Fruit fly (Drosophila melanogaster) whole organism, embryonic: ENCODE results near the gene CG17781.

Experiments used
- Antp ChIP-seq: fragments of 200-800 bp; sonication (Bioruptor generic); optimal IDR thresholded peaks from 3 replicates; lab custom pipeline; 2016; ENCODE audit warnings: missing biosample characterization, missing genetic modification characterization
- Atf6 ChIP-seq: fragments of 200-800 bp; sonication (Bioruptor generic); IDR thresholded peaks from 2 replicates; pipeline ENCODE4 v1.3.6; 2022; ENCODE audit warnings: missing biosample characterization, missing genetic modification characterization
- B-H1 ChIP-seq: fragments of 200-800 bp; sonication (Bioruptor generic); IDR thresholded peaks from 3 replicates; pipeline ENCODE4 v1.3.6; 2022; ENCODE audit warnings: missing biosample characterization, missing genetic modification characterization
- Bgb ChIP-seq: fragments of 200-800 bp; sonication (Bioruptor generic); IDR thresholded peaks from 2 replicates; pipeline ENCODE4 v1.3.6; 2022; ENCODE audit warnings: missing biosample characterization, missing genetic modification characterization; ENCODE audit not compliant: partially characterized antibody
- BtbVII ChIP-seq: fragments of 200-800 bp; sonication (Bioruptor generic); optimal IDR thresholded peaks from 3 replicates; lab custom pipeline; 2017; ENCODE audit warnings: missing biosample characterization, mild to moderate bottlenecking, missing genetic modification characterization
- CG10274 ChIP-seq: fragments of 200-800 bp; sonication (Bioruptor generic); optimal IDR thresholded peaks from 3 replicates; lab custom pipeline; 2017; ENCODE audit warnings: missing biosample characterization, mild to moderate bottlenecking, missing genetic modification characterization
- CG12071 ChIP-seq: fragments of 200-800 bp; sonication (Bioruptor generic); optimal IDR thresholded peaks from 3 replicates; lab custom pipeline; 2018; ENCODE audit warnings: missing biosample characterization, mild to moderate bottlenecking, missing genetic modification characterization
- CG12219 ChIP-seq: fragments of 200-800 bp; sonication (Bioruptor generic); optimal IDR thresholded peaks from 3 replicates; lab custom pipeline; 2018; ENCODE audit warnings: missing biosample characterization, mild to moderate bottlenecking, missing genetic modification characterization
- CG12391 ChIP-seq: fragments of 200-800 bp; sonication (Bioruptor generic); optimal IDR thresholded peaks from 3 replicates; lab custom pipeline; 2018; ENCODE audit warnings: missing biosample characterization, mild to moderate bottlenecking, missing genetic modification characterization, moderate library complexity
- CG13775 ChIP-seq: fragments of 200-800 bp; sonication (Bioruptor generic); optimal IDR thresholded peaks from 3 replicates; lab custom pipeline; 2017; ENCODE audit warnings: missing biosample characterization, mild to moderate bottlenecking, missing genetic modification characterization
- CG1529 ChIP-seq: fragments of 200-800 bp; sonication (Bioruptor generic); optimal IDR thresholded peaks from 3 replicates; lab custom pipeline; 2018; ENCODE audit warnings: missing biosample characterization, missing genetic modification characterization
- CG17385 ChIP-seq: fragments of 200-800 bp; sonication (Bioruptor generic); optimal IDR thresholded peaks from 3 replicates; lab custom pipeline; 2018; ENCODE audit warnings: missing biosample characterization, mild to moderate bottlenecking, missing genetic modification characterization
- CG17802 ChIP-seq: fragments of 200-800 bp; sonication (Bioruptor generic); optimal IDR thresholded peaks from 2 replicates; lab custom pipeline; 2018; ENCODE audit warnings: missing biosample characterization, mild to moderate bottlenecking, missing genetic modification characterization, moderate library complexity
- CG17912 ChIP-seq: fragments of 200-800 bp; sonication (Bioruptor generic); optimal IDR thresholded peaks from 2 replicates; lab custom pipeline; 2018; ENCODE audit warnings: missing biosample characterization, mild to moderate bottlenecking, missing genetic modification characterization
- CG1792 ChIP-seq: fragments of 200-800 bp; sonication (Bioruptor generic); optimal IDR thresholded peaks from 2 replicates; lab custom pipeline; 2016; ENCODE audit warnings: missing biosample characterization, missing genetic modification characterization
- CG18011 ChIP-seq: fragments of 200-800 bp; sonication (Bioruptor generic); optimal IDR thresholded peaks from 2 replicates; lab custom pipeline; 2017; ENCODE audit warnings: missing biosample characterization, missing genetic modification characterization, mild to moderate bottlenecking, moderate library complexity, missing genotype
- CG18262 ChIP-seq: fragments of 200-800 bp; optimal IDR thresholded peaks from 3 replicates; lab custom pipeline; 2019; ENCODE audit warnings: missing biosample characterization, mild to moderate bottlenecking, missing genetic modification characterization, moderate library complexity
- CG1832 ChIP-seq: fragments of 200-800 bp; sonication (Bioruptor generic); optimal IDR thresholded peaks from 2 replicates; lab custom pipeline; 2017; ENCODE audit warnings: missing biosample characterization, mild to moderate bottlenecking, missing genetic modification characterization, inconsistent platforms
- CG2120 ChIP-seq: fragments of 200-800 bp; sonication (Bioruptor generic); optimal IDR thresholded peaks from 3 replicates; lab custom pipeline; 2016; ENCODE audit warnings: missing biosample characterization, missing genetic modification characterization
- CG32532 ChIP-seq: fragments of 200-800 bp; sonication (Bioruptor generic); IDR thresholded peaks from 2 replicates; pipeline ENCODE4 v1.3.6; 2022; ENCODE audit warnings: missing biosample characterization, missing genetic modification characterization
- CG3281 ChIP-seq: fragments of 200-800 bp; sonication (Bioruptor generic); optimal IDR thresholded peaks from 3 replicates; lab custom pipeline; 2017; ENCODE audit warnings: missing biosample characterization, mild to moderate bottlenecking, missing genetic modification characterization
- CG4617 ChIP-seq: fragments of 200-800 bp; sonication (Bioruptor generic); optimal IDR thresholded peaks from 3 replicates; lab custom pipeline; 2016; ENCODE audit warnings: missing biosample characterization, missing genetic modification characterization, borderline replicate concordance
- CG5180 ChIP-seq: fragments of 200-800 bp; sonication (Bioruptor generic); optimal IDR thresholded peaks from 3 replicates; lab custom pipeline; 2017; ENCODE audit warnings: missing biosample characterization, missing genetic modification characterization, mild to moderate bottlenecking, moderate library complexity, missing genetic modification reagents
- CG6683 ChIP-seq: fragments of 200-800 bp; sonication (Bioruptor generic); optimal IDR thresholded peaks from 2 replicates; lab custom pipeline; 2017; ENCODE audit warnings: missing biosample characterization, mild to moderate bottlenecking, missing genetic modification characterization, missing genetic modification reagents
- CG7271 ChIP-seq: fragments of 200-800 bp; sonication (Bioruptor generic); optimal IDR thresholded peaks from 2 replicates; lab custom pipeline; 2018; ENCODE audit warnings: missing biosample characterization, mild to moderate bottlenecking, missing genetic modification characterization, moderate library complexity
- CG7839 ChIP-seq: fragments of 200-800 bp; sonication (Bioruptor generic); optimal IDR thresholded peaks from 3 replicates; lab custom pipeline; 2018; ENCODE audit warnings: missing biosample characterization, mild to moderate bottlenecking, missing genetic modification characterization, moderate library complexity
- Ets65A ChIP-seq: fragments of 200-800 bp; sonication (Bioruptor generic); peaks from one replicate; lab custom pipeline; 2016; ENCODE audit warnings: missing biosample characterization, missing genetic modification characterization
- Gsc ChIP-seq: fragments of 200-800 bp; sonication (Bioruptor generic); IDR thresholded peaks from 2 replicates; pipeline ENCODE4 v1.3.6; 2022; ENCODE audit warnings: missing biosample characterization, missing genetic modification characterization
- H15 ChIP-seq: fragments of 200-800 bp; sonication (Bioruptor generic); IDR thresholded peaks from 3 replicates; pipeline ENCODE4 v1.3.6; 2022; ENCODE audit warnings: missing biosample characterization, missing genetic modification characterization
- Med ChIP-seq: fragments of 200-800 bp; sonication (Bioruptor generic); peaks from one replicate; lab custom pipeline; 2016; ENCODE audit warnings: missing biosample characterization, missing genetic modification characterization, mild to moderate bottlenecking, inconsistent platforms, moderate library complexity
- NC2α ChIP-seq: fragments of 200-800 bp; sonication (Bioruptor generic); optimal IDR thresholded peaks from 2 replicates; lab custom pipeline; 2016; ENCODE audit warnings: missing biosample characterization, missing genetic modification characterization
- Neu2 ChIP-seq: fragments of 200-800 bp; sonication (Bioruptor generic); optimal IDR thresholded peaks from 3 replicates; lab custom pipeline; 2016; ENCODE audit warnings: missing biosample characterization, missing genetic modification characterization, borderline replicate concordance
- PHDP ChIP-seq: fragments of 200-800 bp; sonication (Bioruptor generic); optimal IDR thresholded peaks from 3 replicates; lab custom pipeline; 2018; ENCODE audit warnings: missing biosample characterization, mild to moderate bottlenecking, missing genetic modification characterization, moderate library complexity
- Tbp ChIP-seq: fragments of >200 bp; optimal IDR thresholded peaks from 2 replicates; lab custom pipeline; 2018; ENCODE audit warnings: missing biosample characterization, missing genetic modification characterization
- Trl ChIP-seq, 3 experiments: fragments of >200 bp in 2 of 3; fragments of 200-800 bp in 1 of 3; sonication (Bioruptor generic) in 1 of 3; optimal IDR thresholded peaks; 2 replicates in 1 of 3; 3 replicates in 2 of 3; lab custom pipeline; 2016 to 2017; ENCODE audit warnings: missing biosample characterization in 1 of 3, missing genetic modification characterization in 1 of 3
- ac ChIP-seq: fragments of 200-800 bp; sonication (Bioruptor generic); optimal IDR thresholded peaks from 3 replicates; lab custom pipeline; 2017; ENCODE audit warnings: missing biosample characterization, mild to moderate bottlenecking, missing genetic modification characterization
- chinmo ChIP-seq: fragments of 200-800 bp; sonication (Bioruptor generic); IDR thresholded peaks from 4 replicates; pipeline ENCODE4 v1.3.6; 2022; ENCODE audit warnings: missing biosample characterization, missing genetic modification characterization; ENCODE audit not compliant: partially characterized antibody
- croc ChIP-seq: fragments of 200-800 bp; sonication (Bioruptor generic); conservative IDR thresholded peaks from 3 replicates; pipeline ENCODE4 v1.3.6; 2022; ENCODE audit warnings: missing biosample characterization, missing genetic modification characterization
- crol ChIP-seq: fragments of 200-800 bp; sonication (Bioruptor generic); IDR thresholded peaks from 2 replicates; pipeline ENCODE4 v1.3.6; 2022; ENCODE audit warnings: missing biosample characterization, missing genetic modification characterization
- fd102C ChIP-seq: fragments of 200-800 bp; sonication (Bioruptor generic); optimal IDR thresholded peaks from 2 replicates; lab custom pipeline; 2018; ENCODE audit warnings: missing biosample characterization, mild to moderate bottlenecking, missing genetic modification characterization, moderate library complexity
- hkb ChIP-seq, 2 experiments: fragments of 200-800 bp in 1 of 2; fragments of >200 bp in 1 of 2; sonication (Bioruptor generic) in 1 of 2; IDR thresholded peaks in 1 of 2; optimal IDR thresholded peaks in 1 of 2; 2 replicates each; pipeline versions ENCODE4 v1.3.6 to Lab custom; 2017 to 2022; ENCODE audit warnings: missing biosample characterization in 1 of 2, missing genetic modification characterization in 1 of 2
- kah ChIP-seq: fragments of 200-800 bp; sonication (Bioruptor generic); optimal IDR thresholded peaks from 2 replicates; lab custom pipeline; 2018; ENCODE audit warnings: missing biosample characterization, mild to moderate bottlenecking, missing genetic modification characterization
- mirr ChIP-seq: fragments of 200-800 bp; sonication (Bioruptor generic); optimal IDR thresholded peaks from 3 replicates; lab custom pipeline; 2018; ENCODE audit warnings: missing biosample characterization, mild to moderate bottlenecking, missing genetic modification characterization
- onecut ChIP-seq: fragments of 200-800 bp; sonication (Bioruptor generic); IDR thresholded peaks from 2 replicates; pipeline ENCODE4 v1.3.6; 2022; ENCODE audit warnings: missing biosample characterization, missing genetic modification characterization
- row ChIP-seq: fragments of 200-800 bp; sonication (Bioruptor generic); IDR thresholded peaks from 3 replicates; pipeline ENCODE4 v1.3.6; 2022; ENCODE audit warnings: missing biosample characterization, missing genetic modification characterization
- run ChIP-seq: fragments of 200-800 bp; sonication (Bioruptor generic); optimal IDR thresholded peaks from 3 replicates; lab custom pipeline; 2018; ENCODE audit warnings: missing biosample characterization, mild to moderate bottlenecking, missing genetic modification characterization
- sd ChIP-seq: fragments of 200-800 bp; sonication (Bioruptor generic); optimal IDR thresholded peaks from 3 replicates; lab custom pipeline; 2018; ENCODE audit warnings: missing biosample characterization, mild to moderate bottlenecking, missing genetic modification characterization, moderate library complexity
- z ChIP-seq: fragments of 200-800 bp; sonication (Bioruptor generic); IDR thresholded peaks from 3 replicates; pipeline ENCODE4 v1.3.6; 2022; ENCODE audit warnings: missing biosample characterization, missing genetic modification characterization

The CG17781 gene

dm6 chr3R:24348420-24349190, 26.9 kb downstream of the CG17781 start, which contains the start of the genes CG5746 and CG6454 (continued):
- TF ChIP-seq hkb (optimal IDR thresholded peaks at IDR 0.05; lab: Kevin White, UChicago) (no peak), hkb (GFP tag; IDR thresholded peaks at IDR 0.05; lab: Robert Waterston, UW) (peak; percentile 25; the same call in 1 of the 2 replicates), CG1792 (GFP tag; lab: Kevin White, UChicago) (peak; percentile 12), onecut (GFP tag; lab: Robert Waterston, UW) (peak; percentile 100), Gsc (no peak), CG12071 (GFP tag; lab: Kevin White, UChicago) (no peak), CG12219 (GFP tag; lab: Kevin White, UChicago) (no peak), z (no peak), ac (GFP tag; lab: Kevin White, UChicago) (no peak), run (tag; lab: Kevin White, UChicago) (no peak), chinmo (no peak), CG4617 (GFP tag; lab: Kevin White, UChicago) (peak; percentile 75), Neu2 (GFP tag; lab: Kevin White, UChicago) (peak; percentile 18), CG2120 (GFP tag; lab: Kevin White, UChicago) (peak; percentile 82), row (GFP tag; lab: Robert Waterston, UW) (peak; percentile 76), Atf6 (GFP tag; lab: Robert Waterston, UW) (no peak), BtbVII (GFP tag; lab: Kevin White, UChicago) (no peak), crol (GFP tag; lab: Robert Waterston, UW) (no peak), CG17385 (GFP tag; lab: Kevin White, UChicago) (peak; percentile 95), Antp (peak; percentile 11), CG7839 (tag; lab: Kevin White, UChicago) (no peak), CG1832 (no peak), Med (peak; percentile 64), CG6683 (no peak), CG13775 (GFP tag; lab: Kevin White, UChicago) (peak; percentile 74), CG7271 (tag; lab: Kevin White, UChicago) (no peak), Trl (optimal IDR thresholded peaks at IDR 0.05; lab: Kevin White, UChicago) (no peak), Trl (GFP tag; optimal IDR thresholded peaks at IDR 0.05; lab: Kevin White, UChicago) (peak; percentile 65), croc (GFP tag; lab: Robert Waterston, UW) (no peak), CG1529 (GFP tag; lab: Kevin White, UChicago) (no peak), fd102C (GFP tag; lab: Kevin White, UChicago) (no peak), H15 (GFP tag; lab: Robert Waterston, UW) (no peak), CG10274 (GFP tag; lab: Kevin White, UChicago) (no peak), Bgb (GFP tag; lab: Robert Waterston, UW) (no peak), sd (no peak), CG17802 (peak; percentile 11), PHDP (no peak), CG18262 (tag; lab: Kevin White, UChicago) (no peak), B-H1 (GFP tag; lab: Robert Waterston, UW) (no peak), CG18011 (GFP tag; lab: Kevin White, UChicago) (no peak), CG3281 (GFP tag; lab: Kevin White, UChicago) (no peak), CG32532 (GFP tag; lab: Robert Waterston, UW) (no peak; the same call in 1 of the 2 replicates), mirr (GFP tag; lab: Kevin White, UChicago) (no peak), CG5180 (GFP tag; lab: Kevin White, UChicago) (no peak), Tbp (GFP tag; lab: Kevin White, UChicago) (peak; percentile 59), NC2α (GFP tag; lab: Kevin White, UChicago) (peak; percentile 29), CG12391 (peak; percentile 78), kah (GFP tag; lab: Kevin White, UChicago) (no peak), Ets65A (GFP tag; lab: Kevin White, UChicago) (peak; percentile 69), CG17912 (GFP tag; lab: Kevin White, UChicago) (no peak)
